Worm (Caenorhabditis elegans) whole organism, L3 larva: ENCODE results near the gene eef-1B.2.

Experiments
- ZK546.5 ChIP-seq: sonication (generic microtip); optimal IDR thresholded peaks from 2 replicates; lab custom pipeline; 2017; ENCODE audit warnings: missing biosample characterization, missing genetic modification characterization
- ceh-28 ChIP-seq: fragments of 150-350 bp; optimal IDR thresholded peaks from 2 replicates; lab custom pipeline; 2014; ENCODE audit warnings: missing biosample characterization, missing genetic modification reagents, missing genetic modification characterization
- ceh-82 ChIP-seq: fragments of 150-350 bp; optimal IDR thresholded peaks from 2 replicates; lab custom pipeline; 2014; ENCODE audit warnings: missing biosample characterization, missing genetic modification characterization
- ceh-9 ChIP-seq: sonication (generic microtip); optimal IDR thresholded peaks from 2 replicates; lab custom pipeline; 2018; ENCODE audit warnings: missing biosample characterization, missing genetic modification characterization
- fkh-10 ChIP-seq: sonication (generic microtip); optimal IDR thresholded peaks from 2 replicates; lab custom pipeline; 2017; ENCODE audit warnings: missing biosample characterization, missing genetic modification reagents, missing genetic modification characterization
- fkh-2 ChIP-seq: fragments of 150-350 bp; optimal IDR thresholded peaks from 2 replicates; lab custom pipeline; 2014; ENCODE audit warnings: missing biosample characterization, missing genetic modification reagents, missing genetic modification characterization
- lin-15B ChIP-seq: fragments of 150-350 bp; optimal IDR thresholded peaks from 2 replicates; lab custom pipeline; 2014; ENCODE audit warnings: missing biosample characterization, missing genetic modification characterization
- nhr-25 ChIP-seq: sonication (generic microtip); optimal IDR thresholded peaks from 2 replicates; lab custom pipeline; 2017; ENCODE audit warnings: missing biosample characterization, missing genetic modification characterization
- nhr-67 ChIP-seq: fragments of 150-350 bp; optimal IDR thresholded peaks from 2 replicates; lab custom pipeline; 2014; ENCODE audit warnings: missing biosample characterization, missing genetic modification characterization
- nhr-77 ChIP-seq: fragments of 150-350 bp; optimal IDR thresholded peaks from 2 replicates; lab custom pipeline; 2014; ENCODE audit warnings: missing biosample characterization, missing genetic modification characterization
- pha-4 ChIP-seq: fragments of 150-350 bp; optimal IDR thresholded peaks from 2 replicates; lab custom pipeline; 2014; ENCODE audit warnings: missing biosample characterization, missing genetic modification reagents, missing genetic modification characterization
- sea-2 ChIP-seq: fragments of 150-350 bp; sonication (generic microtip); optimal IDR thresholded peaks from 4 replicates; lab custom pipeline; 2014; ENCODE audit warnings: missing biosample characterization, missing genetic modification reagents, missing genetic modification characterization
- tbx-2 ChIP-seq: sonication (generic microtip); optimal IDR thresholded peaks from 2 replicates; lab custom pipeline; 2016; ENCODE audit warnings: mild to moderate bottlenecking, missing genetic modification characterization, missing compliant biosample characterization
- unc-39 ChIP-seq: sonication (generic microtip); optimal IDR thresholded peaks from 4 replicates; lab custom pipeline; 2017; ENCODE audit warnings: missing biosample characterization, missing genetic modification characterization

DNA sequence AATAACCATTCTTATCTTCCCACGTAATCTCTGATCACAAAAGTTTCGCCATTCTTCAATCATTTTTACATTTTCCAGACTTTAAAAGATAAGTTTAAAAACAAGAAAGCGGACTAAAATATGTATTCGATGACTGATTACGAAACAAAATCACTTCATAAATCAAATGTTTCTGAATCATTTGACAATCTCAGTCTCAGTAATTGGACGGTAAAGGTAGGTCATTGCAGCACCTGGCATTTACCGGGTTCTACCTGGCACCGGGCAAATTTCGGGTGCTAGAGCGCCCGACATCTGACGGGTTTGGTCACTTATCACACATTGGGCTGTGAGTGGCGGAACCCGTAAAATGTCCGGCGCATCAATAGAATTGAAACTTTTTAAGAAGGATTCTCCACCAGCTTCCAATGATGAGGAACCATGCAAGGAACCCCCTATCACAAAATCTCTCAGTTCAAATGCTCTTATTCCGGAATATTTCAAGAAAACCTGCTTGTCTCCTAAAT is 19.0 kb downstream of the eef-1B.2 start, which contains the start of gene Y41E3.19:
- TF ChIP-seq sea-2 (GFP tag; lab: Kevin White, UChicago), result no peak
- no peak for TF ChIP-seq lin-15B (tag; lab: Kevin White, UChicago)
- TF ChIP-seq nhr-25 (tag; lab: Kevin White, UChicago), result no peak
- no peak for TF ChIP-seq ceh-82 (tag; lab: Kevin White, UChicago)
- TF ChIP-seq tbx-2 (tag; lab: Kevin White, UChicago), result no peak
- TF ChIP-seq nhr-77 (tag; lab: Kevin White, UChicago), result no peak
- TF ChIP-seq fkh-2 (tag; lab: Kevin White, UChicago), result no peak
- TF ChIP-seq ceh-9 (tag; lab: Kevin White, UChicago), result no peak
- no peak for TF ChIP-seq nhr-67 (tag; lab: Kevin White, UChicago)
- TF ChIP-seq fkh-10 (GFP tag; lab: Kevin White, UChicago), result no peak
- TF ChIP-seq ZK546.5, result no peak
- TF ChIP-seq unc-39 (tag; lab: Kevin White, UChicago), result no peak
- no peak for TF ChIP-seq pha-4
- TF ChIP-seq ceh-28, result no peak
